Fruit fly (Drosophila melanogaster) whole organism, embryonic: Measurements from ENCODE around the gene CG2533.

Source experiments
- ATbp ChIP-seq: fragments of 200-800 bp; sonication (Bioruptor generic); optimal IDR thresholded peaks from 2 replicates; lab custom pipeline; 2017; ENCODE audit warnings: missing biosample characterization, mild to moderate bottlenecking, missing genetic modification characterization, missing genetic modification reagents
- CG10267 ChIP-seq: fragments of 200-800 bp; sonication (Bioruptor generic); optimal IDR thresholded peaks from 2 replicates; lab custom pipeline; 2018; ENCODE audit warnings: missing biosample characterization, mild to moderate bottlenecking, missing genetic modification characterization, moderate library complexity
- CG31388 ChIP-seq: fragments of 200-800 bp; sonication (Bioruptor generic); optimal IDR thresholded peaks from 2 replicates; lab custom pipeline; 2016; ENCODE audit warnings: missing biosample characterization, missing genetic modification characterization
- CG5953 ChIP-seq: fragments of 200-800 bp; sonication (Bioruptor generic); IDR thresholded peaks from 2 replicates; pipeline ENCODE4 v1.3.6; 2022; ENCODE audit warnings: missing biosample characterization, missing genetic modification characterization
- CG6765 ChIP-seq: fragments of 200-800 bp; sonication (Bioruptor generic); optimal IDR thresholded peaks from 3 replicates; lab custom pipeline; 2017; ENCODE audit warnings: missing biosample characterization, mild to moderate bottlenecking, missing genetic modification characterization
- Hr39 ChIP-seq: fragments of >200 bp; optimal IDR thresholded peaks from 2 replicates; lab custom pipeline; 2017
- Tbp ChIP-seq: fragments of >200 bp; optimal IDR thresholded peaks from 2 replicates; lab custom pipeline; 2018; ENCODE audit warnings: missing biosample characterization, missing genetic modification characterization
- cg ChIP-seq: fragments of 200-800 bp; sonication (Bioruptor generic); optimal IDR thresholded peaks from 3 replicates; lab custom pipeline; 2019; ENCODE audit warnings: missing biosample characterization, mild to moderate bottlenecking, missing genetic modification characterization, moderate library complexity
- en ChIP-seq: fragments of 200-800 bp; sonication (Bioruptor generic); optimal IDR thresholded peaks from 2 replicates; lab custom pipeline; 2016; ENCODE audit warnings: missing biosample characterization, missing genetic modification characterization
- gcm ChIP-seq: fragments of 200-800 bp; sonication (Bioruptor generic); optimal IDR thresholded peaks from 2 replicates; lab custom pipeline; 2019; ENCODE audit warnings: missing biosample characterization, mild to moderate bottlenecking, missing genetic modification characterization, moderate library complexity
- prd ChIP-seq, 3 experiments: fragments of >200 bp in 2 of 3; fragments of 200-800 bp in 1 of 3; sonication (Bioruptor generic) in 1 of 3; optimal IDR thresholded peaks in 2 of 3; IDR thresholded peaks in 1 of 3; 2 replicates in 2 of 3; 3 replicates in 1 of 3; pipeline versions ENCODE4 v1.3.6 to Lab custom; 2017 to 2022; ENCODE audit warnings: missing biosample characterization in 1 of 3, missing genetic modification characterization in 1 of 3
- sc ChIP-seq, 3 experiments: fragments of >200 bp in 2 of 3; fragments of 200-800 bp in 1 of 3; sonication (Bioruptor generic) in 1 of 3; optimal IDR thresholded peaks; 2 replicates in 2 of 3; 3 replicates in 1 of 3; lab custom pipeline; 2017; ENCODE audit warnings: mild to moderate bottlenecking in 1 of 3, missing biosample characterization in 1 of 3, missing genetic modification characterization in 1 of 3, missing genetic modification reagents in 1 of 3
- usp ChIP-seq: fragments of >200 bp; optimal IDR thresholded peaks from 2 replicates; lab custom pipeline; 2017; ENCODE audit warnings: missing biosample characterization, missing genetic modification characterization

DNA sequence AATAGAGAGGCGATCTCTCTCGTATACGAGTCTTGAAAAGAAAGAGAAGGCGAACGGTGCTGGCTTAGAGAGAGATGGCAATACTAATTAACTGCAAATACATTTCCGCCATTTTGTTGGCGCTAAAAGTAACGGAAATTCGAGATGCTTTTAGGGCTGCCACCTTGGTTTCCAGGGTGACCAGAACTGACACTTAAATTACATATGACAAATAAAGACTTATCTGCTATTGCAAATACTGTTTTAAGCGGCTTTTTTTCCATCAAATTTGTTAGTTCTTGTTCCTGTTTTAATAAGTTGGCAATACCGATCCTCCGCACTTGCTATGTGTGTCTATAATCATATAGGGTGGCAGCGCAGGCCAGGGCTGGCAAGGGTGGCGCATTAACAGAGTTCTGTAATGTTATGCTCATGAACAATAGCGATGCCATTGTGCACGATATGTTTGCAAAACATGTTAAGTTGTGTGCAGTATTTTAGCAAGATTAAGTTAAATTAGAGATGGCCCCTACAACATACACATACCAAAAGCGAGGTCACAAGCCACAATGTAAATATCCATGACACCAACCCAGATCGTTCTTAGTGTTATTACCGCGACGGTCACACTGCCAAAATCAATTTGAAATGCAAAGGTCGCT is 23.7 kb downstream of the CG2533 start, which contains the start of gene nod:
- TF ChIP-seq Hr39 (no peak), Tbp (no peak), CG31388 (peak; percentile 15), en (GFP tag; lab: Kevin White, UChicago) (no peak), ATbp (GFP tag; lab: Kevin White, UChicago) (no peak), sc (optimal IDR thresholded peaks at IDR 0.05; lab: Kevin White, UChicago) (no peak), sc (GFP tag; optimal IDR thresholded peaks at IDR 0.05; lab: Kevin White, UChicago) (no peak), CG6765 (peak; percentile 46), cg (GFP tag; lab: Kevin White, UChicago) (no peak), gcm (GFP tag; lab: Kevin White, UChicago) (no peak), CG5953 (peak; percentile 32; the same call in 1 of the 2 replicates), CG10267 (peak; percentile 58), prd (optimal IDR thresholded peaks at IDR 0.05; lab: Kevin White, UChicago) (no peak), prd (GFP tag; IDR thresholded peaks at IDR 0.05; lab: Robert Waterston, UW) (peak; percentile 68; the same call in 2 of the 3 replicates), usp (GFP tag; lab: Kevin White, UChicago) (no peak)
